Worm (Caenorhabditis elegans) whole organism, young adult: Measurements from ENCODE around the gene K08F8.15.

Source experiments
- B0035.1 ChIP-seq: sonication (generic microtip); optimal IDR thresholded peaks from 2 replicates; lab custom pipeline; 2016; ENCODE audit warnings: missing genetic modification characterization, mild to moderate bottlenecking, missing compliant biosample characterization, missing genotype, missing genetic modification reagents
- B0261.1 ChIP-seq: sonication (generic microtip); optimal IDR thresholded peaks from 2 replicates; lab custom pipeline; 2016; ENCODE audit warnings: mild to moderate bottlenecking, missing genetic modification characterization, moderate library complexity, missing compliant biosample characterization
- C17E4.6 ChIP-seq: fragments of 200-800 bp; sonication (Bioruptor generic); IDR thresholded peaks from 2 replicates; pipeline ENCODE4 v1.3.6; 2022; ENCODE audit warnings: missing genetic modification reagents, missing genetic modification characterization, missing compliant biosample characterization
- F39B2.1 ChIP-seq: fragments of 200-800 bp; sonication (Bioruptor generic); IDR thresholded peaks from 2 replicates; pipeline ENCODE4 v1.3.6; 2022; ENCODE audit warnings: missing genetic modification reagents, missing genetic modification characterization, missing compliant biosample characterization
- F52B5.7 ChIP-seq: sonication (generic microtip); optimal IDR thresholded peaks from 2 replicates; lab custom pipeline; 2016; ENCODE audit warnings: mild to moderate bottlenecking, missing genetic modification characterization, missing compliant biosample characterization
- Y53G8AR.9 ChIP-seq: fragments of 200-800 bp; sonication (Bioruptor generic); conservative IDR thresholded peaks from 2 replicates; pipeline ENCODE4 v1.3.6; 2022; ENCODE audit warnings: missing genetic modification reagents, missing genetic modification characterization, missing compliant biosample characterization
- Y67H2A.10 ChIP-seq: fragments of 200-800 bp; sonication (Bioruptor generic); conservative IDR thresholded peaks from 2 replicates; pipeline ENCODE4 v1.3.6; 2022; ENCODE audit warnings: missing genetic modification reagents, missing genetic modification characterization, missing compliant biosample characterization
- Y95B8A.8 ChIP-seq: fragments of 200-800 bp; sonication (Bioruptor generic); IDR thresholded peaks from 2 replicates; pipeline ENCODE4 v1.3.6; 2022; ENCODE audit warnings: missing genetic modification reagents, missing genetic modification characterization, missing compliant biosample characterization
- ama-1 ChIP-seq, 3 experiments: fragments of 150-350 bp in 1 of 3; sonication (generic microtip) in 2 of 3; optimal IDR thresholded peaks; 2 replicates each; lab custom pipeline; 2014 to 2018; ENCODE audit warnings: missing biosample characterization in 2 of 3, missing genetic modification characterization in 2 of 3, missing genetic modification reagents in 2 of 3
- aptf-3 ChIP-seq: fragments of 200-800 bp; sonication (Bioruptor generic); IDR thresholded peaks from 2 replicates; pipeline ENCODE4 v1.3.6; 2022; ENCODE audit warnings: missing genetic modification characterization, missing compliant biosample characterization
- atf-7 ChIP-seq: sonication (generic microtip); optimal IDR thresholded peaks from 2 replicates; lab custom pipeline; 2017; ENCODE audit warnings: mild to moderate bottlenecking, missing genetic modification characterization, missing compliant biosample characterization
- athp-1 ChIP-seq: sonication (generic microtip); optimal IDR thresholded peaks from 2 replicates; lab custom pipeline; 2017; ENCODE audit warnings: mild to moderate bottlenecking, missing genetic modification characterization, missing compliant biosample characterization
- attf-5 ChIP-seq: fragments of 200-800 bp; sonication (Bioruptor generic); optimal IDR thresholded peaks from 2 replicates; lab custom pipeline; 2018; ENCODE audit warnings: mild to moderate bottlenecking, missing genetic modification characterization, missing compliant biosample characterization
- bed-2 ChIP-seq: fragments of 200-800 bp; sonication (Bioruptor generic); IDR thresholded peaks from 2 replicates; pipeline ENCODE4 v1.3.6; 2022; ENCODE audit warnings: missing genetic modification reagents, missing genetic modification characterization, missing compliant biosample characterization
- cebp-1 ChIP-seq, 2 experiments: fragments of 200-800 bp in 1 of 2; sonication (Bioruptor generic) in 1 of 2; sonication (generic microtip) in 1 of 2; IDR thresholded peaks in 1 of 2; optimal IDR thresholded peaks in 1 of 2; 2 replicates each; pipeline versions ENCODE4 v1.3.6 to Lab custom; 2017 to 2022; ENCODE audit warnings: missing compliant biosample characterization in 2 of 2, missing genetic modification characterization in 2 of 2, mild to moderate bottlenecking in 1 of 2, missing genetic modification reagents in 1 of 2, moderate library complexity in 1 of 2
- ceh-100 ChIP-seq: fragments of 200-800 bp; sonication (Bioruptor generic); IDR thresholded peaks from 2 replicates; pipeline ENCODE4 v1.3.6; 2022; ENCODE audit warnings: missing genetic modification reagents, missing genetic modification characterization, missing compliant biosample characterization
- dox-1 ChIP-seq: fragments of 200-800 bp; sonication (Bioruptor generic); IDR thresholded peaks from 2 replicates; pipeline ENCODE4 v1.3.6; 2022; ENCODE audit warnings: missing genetic modification reagents, missing genetic modification characterization, missing compliant biosample characterization
- ekl-4 ChIP-seq: fragments of 200-800 bp; sonication (Bioruptor generic); IDR thresholded peaks from 2 replicates; pipeline ENCODE4 v1.3.6; 2022; ENCODE audit warnings: missing genetic modification reagents, missing genetic modification characterization, missing compliant biosample characterization
- hmg-1.2 ChIP-seq: fragments of 200-800 bp; sonication (Bioruptor generic); IDR thresholded peaks from 2 replicates; pipeline ENCODE4 v1.3.6; 2022; ENCODE audit warnings: missing genetic modification reagents, missing genetic modification characterization, missing compliant biosample characterization
- hsf-1 ChIP-seq: fragments of 200-800 bp; sonication (Bioruptor generic); IDR thresholded peaks from 2 replicates; pipeline ENCODE4 v1.3.6; 2022; ENCODE audit warnings: missing genetic modification reagents, missing genetic modification characterization, missing compliant biosample characterization
- lag-1 ChIP-seq: fragments of 200-800 bp; sonication (Bioruptor generic); IDR thresholded peaks from 2 replicates; pipeline ENCODE4 v1.3.6; 2022; ENCODE audit warnings: missing genetic modification reagents, missing genetic modification characterization, missing compliant biosample characterization
- let-607 ChIP-seq, 2 experiments: fragments of 200-800 bp in 1 of 2; sonication (Bioruptor generic) in 1 of 2; sonication (generic microtip) in 1 of 2; optimal IDR thresholded peaks; 2 replicates each; lab custom pipeline; 2016 to 2018; ENCODE audit warnings: mild to moderate bottlenecking in 2 of 2, missing compliant biosample characterization in 2 of 2, missing genetic modification characterization in 2 of 2, moderate library complexity in 2 of 2, missing genotype in 1 of 2
- lin-40 ChIP-seq: sonication (generic microtip); optimal IDR thresholded peaks from 2 replicates; lab custom pipeline; 2016; ENCODE audit warnings: missing genetic modification characterization, mild to moderate bottlenecking, missing compliant biosample characterization, missing genotype, missing genetic modification reagents
- lin-54 ChIP-seq: fragments of 200-800 bp; sonication (Bioruptor generic); optimal IDR thresholded peaks from 2 replicates; lab custom pipeline; 2018; ENCODE audit warnings: mild to moderate bottlenecking, missing genetic modification characterization, missing compliant biosample characterization
- lsl-1 ChIP-seq: fragments of 200-800 bp; sonication (Bioruptor generic); optimal IDR thresholded peaks from 2 replicates; lab custom pipeline; 2018; ENCODE audit warnings: mild to moderate bottlenecking, missing genetic modification characterization, moderate library complexity, missing compliant biosample characterization
- madf-10 ChIP-seq: sonication (generic microtip); optimal IDR thresholded peaks from 2 replicates; lab custom pipeline; 2016; ENCODE audit warnings: mild to moderate bottlenecking, missing genetic modification characterization, missing compliant biosample characterization
- mes-4 ChIP-seq: sonication (generic microtip); optimal IDR thresholded peaks from 2 replicates; lab custom pipeline; 2016; ENCODE audit warnings: missing genotype, missing genetic modification characterization, missing compliant biosample characterization
- nfyb-1 ChIP-seq: fragments of 200-800 bp; sonication (Bioruptor generic); IDR thresholded peaks from 2 replicates; pipeline ENCODE4 v1.3.6; 2022; ENCODE audit warnings: missing genetic modification reagents, missing genetic modification characterization, missing compliant biosample characterization
- nhr-80 ChIP-seq: sonication (generic microtip); optimal IDR thresholded peaks from 2 replicates; lab custom pipeline; 2016; ENCODE audit warnings: missing genetic modification characterization, missing compliant biosample characterization
- pbrm-1 ChIP-seq: fragments of 200-800 bp; sonication (Bioruptor generic); IDR thresholded peaks from 2 replicates; pipeline ENCODE4 v1.3.6; 2022; ENCODE audit warnings: missing genetic modification reagents, missing genetic modification characterization, missing compliant biosample characterization
- rcor-1 ChIP-seq: fragments of 200-800 bp; sonication (Bioruptor generic); IDR thresholded peaks from 2 replicates; pipeline ENCODE4 v1.3.6; 2022; ENCODE audit warnings: missing genetic modification reagents, missing genetic modification characterization, missing compliant biosample characterization
- rec-8 ChIP-seq, 2 experiments: sonication (generic microtip); optimal IDR thresholded peaks; 2 replicates each; lab custom pipeline; 2016; ENCODE audit warnings: mild to moderate bottlenecking in 2 of 2, missing genetic modification characterization in 2 of 2, missing genetic modification reagents in 2 of 2, missing genotype in 2 of 2, missing biosample characterization in 1 of 2, missing compliant biosample characterization in 1 of 2, moderate library complexity in 1 of 2
- repo-1 ChIP-seq: sonication (generic microtip); optimal IDR thresholded peaks from 2 replicates; lab custom pipeline; 2017; ENCODE audit warnings: mild to moderate bottlenecking, missing genetic modification characterization, missing compliant biosample characterization
- snpc-4 ChIP-seq, 5 experiments: fragments of 150-350 bp in 1 of 5; sonication (generic microtip) in 4 of 5; optimal IDR thresholded peaks; 2 replicates each; lab custom pipeline; 2014 to 2018; ENCODE audit warnings: missing genetic modification characterization in 5 of 5, missing biosample characterization in 3 of 5, antibody characterized with exemption in 2 of 5, mild to moderate bottlenecking in 2 of 5, missing compliant biosample characterization in 2 of 5, missing genotype in 2 of 5, moderate library complexity in 2 of 5, missing genetic modification reagents in 1 of 5
- somi-1 ChIP-seq: fragments of 200-800 bp; sonication (Bioruptor generic); optimal IDR thresholded peaks from 2 replicates; lab custom pipeline; 2018; ENCODE audit warnings: mild to moderate bottlenecking, missing genetic modification characterization, missing compliant biosample characterization
- tbp1 ChIP-seq: fragments of 200-800 bp; sonication (Bioruptor generic); optimal IDR thresholded peaks from 2 replicates; lab custom pipeline; 2018; ENCODE audit warnings: mild to moderate bottlenecking, missing genetic modification characterization, missing compliant biosample characterization
- unc-62 ChIP-seq: fragments of 150-350 bp; optimal IDR thresholded peaks from 2 replicates; lab custom pipeline; 2014; ENCODE audit warnings: missing biosample characterization, missing genetic modification reagents, missing genetic modification characterization
- zfh-2 ChIP-seq: fragments of 200-800 bp; sonication (Bioruptor generic); conservative IDR thresholded peaks from 2 replicates; pipeline ENCODE4 v1.3.6; 2022; ENCODE audit warnings: missing genetic modification reagents, missing genetic modification characterization, missing compliant biosample characterization
- ztf-22 ChIP-seq: fragments of 200-800 bp; sonication (Bioruptor generic); optimal IDR thresholded peaks from 2 replicates; lab custom pipeline; 2018; ENCODE audit warnings: mild to moderate bottlenecking, missing genetic modification characterization, moderate library complexity, missing compliant biosample characterization
- ztf-26 ChIP-seq: sonication (generic microtip); optimal IDR thresholded peaks from 2 replicates; lab custom pipeline; 2017; ENCODE audit warnings: missing genetic modification characterization, missing compliant biosample characterization
- ztf-3 ChIP-seq: fragments of 200-800 bp; sonication (Bioruptor generic); optimal IDR thresholded peaks from 2 replicates; lab custom pipeline; 2018; ENCODE audit warnings: mild to moderate bottlenecking, missing genetic modification characterization, missing compliant biosample characterization

Gene K08F8.15

ce11 chrII:8787376-8787775 is 20.8 kb downstream of the K08F8.15 start (continued):
- TF ChIP-seq lin-54 (peak; percentile 75), let-607 (tag; optimal IDR thresholded peaks at IDR 0.05; lab: Kevin White, UChicago) (peak; percentile 81), ama-1 (optimal IDR thresholded peaks at IDR 0.05; lab: Kevin White, UChicago) (peak; percentile 29), ama-1 (GFP tag; optimal IDR thresholded peaks at IDR 0.05; lab: Kevin White, UChicago) (no peak), nhr-80 (tag; lab: Kevin White, UChicago) (peak; percentile 60), unc-62 (GFP tag; lab: Kevin White, UChicago) (no peak), bed-2 (GFP tag; lab: Robert Waterston, UW) (no peak), Y53G8AR.9 (peak; percentile 66), C17E4.6 (peak; percentile 86), Y95B8A.8 (GFP tag; lab: Robert Waterston, UW) (0 out of 2 replicates have a peak, but pooled peaks have one; percentile 36), ztf-22 (GFP tag; lab: Kevin White, UChicago) (peak; percentile 7), B0261.1 (tag; lab: Kevin White, UChicago) (no peak), tbp1 (GFP tag; lab: Kevin White, UChicago) (peak; percentile 62), Y67H2A.10 (GFP tag; lab: Robert Waterston, UW) (peak; percentile 100), repo-1 (tag; lab: Kevin White, UChicago) (peak; percentile 51), attf-5 (peak; percentile 85), hmg-1.2 (peak; percentile 92), aptf-3 (GFP tag; lab: Robert Waterston, UW) (no peak), mes-4 (tag; lab: Kevin White, UChicago) (no peak), lin-40 (peak; percentile 91)

- TF ChIP-seq dox-1 (GFP tag; lab: Robert Waterston, UW): no peak
- peak; percentile 53 for TF ChIP-seq ama-1 (optimal IDR thresholded peaks at IDR 0.05; lab: Kevin White, UChicago)
- no peak for TF ChIP-seq ama-1 (GFP tag; optimal IDR thresholded peaks at IDR 0.05; lab: Kevin White, UChicago)
- TF ChIP-seq hsf-1 (GFP tag; lab: Robert Waterston, UW): peak; percentile 35; the same call in 1 of the 2 replicates
- no peak for TF ChIP-seq lin-54
- no peak for TF ChIP-seq lag-1 (GFP tag; lab: Robert Waterston, UW)
Measured at ce11 chrII:8788752-8789151, 22.1 kb downstream of the K08F8.15 start.

- no peak for TF ChIP-seq F39B2.1 (GFP tag; lab: Robert Waterston, UW)
- 0 out of 2 replicates have a peak, but pooled peaks have one; percentile 34 for TF ChIP-seq ekl-4 (GFP tag; lab: Robert Waterston, UW)
- peak; percentile 13 for TF ChIP-seq snpc-4 (GFP tag; optimal IDR thresholded peaks at IDR 0.05; lab: Kevin White, UChicago)
- peak in 1 of 4 experiments; percentile 21 for TF ChIP-seq snpc-4 (tag; optimal IDR thresholded peaks at IDR 0.05; lab: Kevin White, UChicago)
- TF ChIP-seq somi-1 (GFP tag; lab: Kevin White, UChicago): peak; percentile 43
- TF ChIP-seq nfyb-1 (GFP tag; lab: Robert Waterston, UW): peak; percentile 55
- peak; percentile 11 for TF ChIP-seq ztf-3 (GFP tag; lab: Kevin White, UChicago)
- peak; percentile 5 for TF ChIP-seq F52B5.7 (tag; lab: Kevin White, UChicago)
- TF ChIP-seq ztf-22 (GFP tag; lab: Kevin White, UChicago): peak; percentile 20
- peak; percentile 41 for TF ChIP-seq atf-7 (tag; lab: Kevin White, UChicago)
- peak; percentile 43; the same call in 1 of the 2 replicates for TF ChIP-seq pbrm-1 (GFP tag; lab: Robert Waterston, UW)
- no peak for TF ChIP-seq cebp-1 (GFP tag; IDR thresholded peaks at IDR 0.05; lab: Robert Waterston, UW)
- TF ChIP-seq cebp-1 (tag; optimal IDR thresholded peaks at IDR 0.05; lab: Kevin White, UChicago): peak; percentile 51
- no peak for TF ChIP-seq athp-1 (tag; lab: Kevin White, UChicago)
- peak; percentile 33 for TF ChIP-seq madf-10 (tag; lab: Kevin White, UChicago)
- peak; percentile 21; the same call in 1 of the 2 replicates for TF ChIP-seq rcor-1 (GFP tag; lab: Robert Waterston, UW)
- no peak for TF ChIP-seq ceh-100 (GFP tag; lab: Robert Waterston, UW)
- peak; percentile 41 for TF ChIP-seq ztf-26 (tag; lab: Kevin White, UChicago)
- TF ChIP-seq zfh-2: no peak
- no peak for TF ChIP-seq B0035.1 (tag; lab: Kevin White, UChicago)
- no peak for TF ChIP-seq lsl-1 (GFP tag; lab: Kevin White, UChicago)
- TF ChIP-seq attf-5: no peak
- no peak for TF ChIP-seq rec-8 (tag; optimal IDR thresholded peaks at IDR 0.05; lab: Kevin White, UChicago)
- TF ChIP-seq Y53G8AR.9: peak; percentile 81
- TF ChIP-seq repo-1 (tag; lab: Kevin White, UChicago): peak; percentile 88
- TF ChIP-seq unc-62 (GFP tag; lab: Kevin White, UChicago): no peak
Measured at ce11 chrII:8789828-8790558, 23.4 kb downstream of the K08F8.15 start, which contains the start of gene F07H5.13. Gene F07H5.13, plus strand, starts transcription at chrII:8790557.
